Worm (Caenorhabditis elegans): ENCODE results near the gene F57C7.4.

F57C7.4 gene

ce11 chrX:10566775-10567174 is 22.6 kb downstream of the F57C7.4 start:
- TF ChIP-seq ceh-34 (tag; optimal IDR thresholded peaks at IDR 0.05), result no peak
- TF ChIP-seq ceh-45 (GFP tag; IDR thresholded peaks at IDR 0.05), result no peak
- peak; percentile 72 for TF ChIP-seq unc-42 (tag; optimal IDR thresholded peaks at IDR 0.05)

DNA sequence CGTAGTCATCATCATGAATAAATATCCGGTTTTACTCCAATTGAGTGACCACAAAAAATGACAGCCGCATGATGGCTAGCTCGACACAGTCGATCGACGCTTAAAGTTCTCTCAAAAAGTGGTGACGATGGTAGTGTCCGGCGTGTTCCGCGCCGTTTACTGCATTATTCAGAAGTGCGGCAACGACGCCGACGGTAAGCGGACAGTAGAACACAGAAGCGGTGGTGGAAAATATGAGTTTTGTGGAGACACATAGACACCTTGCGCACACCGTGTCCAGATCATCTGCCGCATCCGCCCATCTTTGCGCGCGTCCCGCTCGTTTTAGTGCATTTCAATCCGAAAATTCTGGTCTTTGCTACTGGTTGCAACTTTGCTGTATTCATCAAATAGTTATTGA is 30.2 kb downstream of the F57C7.4 start, which contains the start of gene F59F5.7:
TSS of gene F59F5.7 (plus strand) at position 301 of the 400 bp plus-strand sequence.
- TF ChIP-seq ceh-22 (tag; optimal IDR thresholded peaks at IDR 0.05), result no peak
- no peak for TF ChIP-seq unc-86 (tag; optimal IDR thresholded peaks at IDR 0.05)
- TF ChIP-seq pag-3 (tag; optimal IDR thresholded peaks at IDR 0.05; ENCODE audit: borderline replicate concordance), result no peak
- no peak for TF ChIP-seq elt-4 (tag; optimal IDR thresholded peaks at IDR 0.05)
- TF ChIP-seq rnt-1 (tag; optimal IDR thresholded peaks at IDR 0.05), result no peak
- no peak for TF ChIP-seq dmd-4 (tag; optimal IDR thresholded peaks at IDR 0.05; ENCODE audit: borderline replicate concordance)

ce11 chrX:10556764-10557163 is 32.6 kb downstream of the F57C7.4 start:
- TF ChIP-seq eyg-1 (tag; optimal IDR thresholded peaks at IDR 0.05) (no peak), pha-2 (tag; optimal IDR thresholded peaks at IDR 0.05) (no peak), syd-9 (tag; optimal IDR thresholded peaks at IDR 0.05) (no peak), elt-2 (tag; optimal IDR thresholded peaks at IDR 0.05) (no peak), unc-3 (GFP tag; conservative IDR thresholded peaks at IDR 0.05) (no peak), unc-3 (tag; optimal IDR thresholded peaks at IDR 0.05) (no peak), dmd-4 (tag; optimal IDR thresholded peaks at IDR 0.05; ENCODE audit: borderline replicate concordance) (no peak), sdc-2 (tag; optimal IDR thresholded peaks at IDR 0.05) (no peak)

DNA sequence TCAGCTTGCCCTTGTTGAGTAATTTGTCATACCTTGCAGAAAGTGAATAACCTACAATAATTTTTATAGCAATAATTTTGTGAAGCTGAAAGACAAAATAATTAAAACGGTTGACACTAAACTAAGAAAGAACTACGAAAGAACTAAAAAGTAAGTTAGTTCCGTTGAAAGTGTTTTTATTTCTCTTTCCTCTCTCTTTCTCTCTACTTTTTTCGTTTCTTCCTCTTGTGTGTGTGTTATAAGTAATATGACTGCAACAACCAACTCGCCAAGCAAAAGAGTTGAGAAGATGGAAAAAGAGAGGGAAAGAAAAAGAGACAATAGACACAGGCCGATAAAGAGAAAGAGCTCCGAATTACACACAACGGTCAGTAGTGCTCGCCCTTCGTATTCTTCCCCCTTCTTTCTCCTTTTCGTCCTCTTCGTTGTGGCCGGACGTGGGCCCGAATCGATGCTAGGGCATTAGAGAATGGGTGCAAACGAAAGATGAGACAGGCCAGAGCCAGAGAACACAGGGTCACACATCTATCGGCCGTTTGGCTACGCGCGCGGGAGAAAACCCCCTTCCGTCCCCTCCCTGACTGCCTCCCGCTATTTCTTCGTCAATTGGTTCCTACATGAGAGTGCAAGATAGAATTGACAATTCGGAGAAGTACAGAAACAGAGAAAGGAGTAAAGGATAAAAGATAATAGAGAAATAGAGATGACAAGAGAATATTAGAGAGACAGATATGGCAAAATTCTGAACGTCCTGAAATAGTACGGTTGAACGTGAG is 34.0 kb downstream of the F57C7.4 start, which contains the start of gene syd-2:
TSS of gene syd-2 (minus strand) at position 51 of the 776 bp plus-strand sequence.
- TF ChIP-seq sox-4 (tag; optimal IDR thresholded peaks at IDR 0.05), result peak; percentile 46
- no peak for TF ChIP-seq pax-1 (tag; optimal IDR thresholded peaks at IDR 0.05)
- peak; percentile 61 for TF ChIP-seq gmeb-2 (tag; optimal IDR thresholded peaks at IDR 0.05)
- peak; percentile 90 for TF ChIP-seq rnt-1 (tag; optimal IDR thresholded peaks at IDR 0.05)
- TF ChIP-seq nfya-1 (tag; optimal IDR thresholded peaks at IDR 0.05), result peak; percentile 89
- TF ChIP-seq unc-42 (tag; optimal IDR thresholded peaks at IDR 0.05), result peak; percentile 83
- peak; percentile 73 for TF ChIP-seq ceh-48 (tag; optimal IDR thresholded peaks at IDR 0.05)
- peak; percentile 50 for TF ChIP-seq C08G9.2 (tag; optimal IDR thresholded peaks at IDR 0.05)
- no peak for TF ChIP-seq ceh-30 (tag; optimal IDR thresholded peaks at IDR 0.05)
- peak; percentile 45 for TF ChIP-seq madf-2 (tag; optimal IDR thresholded peaks at IDR 0.05)
- TF ChIP-seq K02D7.2 (tag; optimal IDR thresholded peaks at IDR 0.05), result peak; percentile 30
- peak; percentile 65 for TF ChIP-seq hlh-30 (tag; optimal IDR thresholded peaks at IDR 0.05; ENCODE audit: insufficient read depth)
- peak; percentile 64 for TF ChIP-seq F13H6.1 (tag; optimal IDR thresholded peaks at IDR 0.05)
- TF ChIP-seq sox-2 (GFP tag; IDR thresholded peaks at IDR 0.05), result peak; percentile 34
- no peak for TF ChIP-seq ztf-16 (tag; optimal IDR thresholded peaks at IDR 0.05)
- TF ChIP-seq fax-1 (tag; optimal IDR thresholded peaks at IDR 0.05), result peak; percentile 46
- peak; percentile 92 for TF ChIP-seq ceh-18 (tag; optimal IDR thresholded peaks at IDR 0.05)
- TF ChIP-seq syd-9 (tag; optimal IDR thresholded peaks at IDR 0.05), result peak; percentile 69
- peak; percentile 93 for TF ChIP-seq ceh-34 (tag; optimal IDR thresholded peaks at IDR 0.05)
- peak; percentile 82 for TF ChIP-seq ceh-14 (tag; optimal IDR thresholded peaks at IDR 0.05)
- peak; percentile 19 for TF ChIP-seq dve-1 (tag; optimal IDR thresholded peaks at IDR 0.05)
- peak; percentile 68 for TF ChIP-seq ceh-2 (tag; optimal IDR thresholded peaks at IDR 0.05)
- no peak for TF ChIP-seq ceh-9 (tag; optimal IDR thresholded peaks at IDR 0.05)
- TF ChIP-seq mec-3 (tag; optimal IDR thresholded peaks at IDR 0.05; ENCODE audit: borderline replicate concordance), result no peak
- TF ChIP-seq odd-2 (tag; optimal IDR thresholded peaks at IDR 0.05), result no peak
- TF ChIP-seq fkh-6 (tag; optimal IDR thresholded peaks at IDR 0.05), result no peak
- peak; percentile 3 for TF ChIP-seq ceh-24 (tag; optimal IDR thresholded peaks at IDR 0.05)
- peak; percentile 92 for TF ChIP-seq tbx-2 (tag; optimal IDR thresholded peaks at IDR 0.05)
- TF ChIP-seq lim-6 (tag; optimal IDR thresholded peaks at IDR 0.05), result no peak
- peak; percentile 52 for TF ChIP-seq dmd-4 (tag; optimal IDR thresholded peaks at IDR 0.05; ENCODE audit: borderline replicate concordance)
- peak; percentile 60 for TF ChIP-seq ceh-19 (GFP tag; optimal IDR thresholded peaks at IDR 0.05)
- peak; percentile 80 for TF ChIP-seq sdc-2 (tag; optimal IDR thresholded peaks at IDR 0.05)
- TF ChIP-seq pag-3 (tag; optimal IDR thresholded peaks at IDR 0.05; ENCODE audit: borderline replicate concordance), result no peak
- peak; percentile 31 for TF ChIP-seq ets-4 (tag; optimal IDR thresholded peaks at IDR 0.05)
- peak; percentile 69 for TF ChIP-seq pha-2 (tag; optimal IDR thresholded peaks at IDR 0.05)
- peak; percentile 60 for TF ChIP-seq pros-1 (tag; optimal IDR thresholded peaks at IDR 0.05)
- no peak for TF ChIP-seq unc-3 (GFP tag; conservative IDR thresholded peaks at IDR 0.05)
- no peak for TF ChIP-seq unc-3 (tag; optimal IDR thresholded peaks at IDR 0.05)

Measured in whole organism, late embryonic.